Fruit fly (Drosophila melanogaster) whole organism, embryonic: Measurements from ENCODE around the gene CG16790.
A peak's percentile ranks its signal among the peaks of the same experiment; 100 is the strongest.

Source experiments
- B-H1 ChIP-seq: fragments of 200-800 bp; sonication (Bioruptor generic); IDR thresholded peaks from 3 replicates; pipeline ENCODE4 v1.3.6; 2022; ENCODE audit warnings: missing biosample characterization, missing genetic modification characterization
- CG13624 ChIP-seq: fragments of 200-800 bp; sonication (Bioruptor generic); optimal IDR thresholded peaks from 2 replicates; lab custom pipeline; 2016; ENCODE audit warnings: missing biosample characterization, missing genetic modification characterization
- CG13894 ChIP-seq: fragments of 200-800 bp; sonication (Bioruptor generic); optimal IDR thresholded peaks from 3 replicates; lab custom pipeline; 2018; ENCODE audit warnings: missing biosample characterization, mild to moderate bottlenecking, missing genetic modification characterization, moderate library complexity
- CG2116 ChIP-seq: fragments of 200-800 bp; sonication (Bioruptor generic); optimal IDR thresholded peaks from 3 replicates; lab custom pipeline; 2018; ENCODE audit warnings: missing biosample characterization, mild to moderate bottlenecking, missing genetic modification characterization
- CG2120 ChIP-seq: fragments of 200-800 bp; sonication (Bioruptor generic); optimal IDR thresholded peaks from 3 replicates; lab custom pipeline; 2016; ENCODE audit warnings: missing biosample characterization, missing genetic modification characterization
- CG2129 ChIP-seq: fragments of 200-800 bp; sonication (Bioruptor generic); IDR thresholded peaks from 2 replicates; pipeline ENCODE4 v1.3.6; 2022; ENCODE audit warnings: missing biosample characterization, missing genetic modification characterization; ENCODE audit not compliant: partially characterized antibody
- CG2202 ChIP-seq: fragments of 200-800 bp; sonication (Bioruptor generic); optimal IDR thresholded peaks from 2 replicates; lab custom pipeline; 2018; ENCODE audit warnings: missing biosample characterization, mild to moderate bottlenecking, missing genetic modification characterization
- CG2678 ChIP-seq: fragments of 200-800 bp; sonication (Bioruptor generic); optimal IDR thresholded peaks from 3 replicates; lab custom pipeline; 2019; ENCODE audit warnings: missing biosample characterization, mild to moderate bottlenecking, missing genetic modification characterization, moderate library complexity
- CG2875 ChIP-seq: fragments of 200-800 bp; sonication (Bioruptor generic); optimal IDR thresholded peaks from 2 replicates; lab custom pipeline; 2017; ENCODE audit warnings: missing biosample characterization, mild to moderate bottlenecking, missing genetic modification characterization, missing genetic modification reagents
- CG2889 ChIP-seq: fragments of 200-800 bp; sonication (Bioruptor generic); IDR thresholded peaks from 3 replicates; pipeline ENCODE4 v1.3.6; 2022; ENCODE audit warnings: missing biosample characterization, missing genetic modification characterization
- CG32772 ChIP-seq: fragments of 200-800 bp; sonication (Bioruptor generic); IDR thresholded peaks from 2 replicates; pipeline ENCODE4 v1.3.6; 2022; ENCODE audit warnings: missing biosample characterization, missing genetic modification characterization
- CG3847 ChIP-seq: fragments of 200-800 bp; sonication (Bioruptor generic); IDR thresholded peaks from 2 replicates; pipeline ENCODE4 v1.3.6; 2022; ENCODE audit warnings: missing biosample characterization, missing genetic modification characterization
- CG4328 ChIP-seq: fragments of 200-800 bp; sonication (Bioruptor generic); optimal IDR thresholded peaks from 3 replicates; lab custom pipeline; 2017; ENCODE audit warnings: missing biosample characterization, missing genetic modification reagents, missing genetic modification characterization
- CG4360 ChIP-seq: fragments of 200-800 bp; sonication (Bioruptor generic); IDR thresholded peaks from 2 replicates; pipeline ENCODE4 v1.3.6; 2022; ENCODE audit warnings: missing biosample characterization, missing genetic modification characterization
- CG4730 ChIP-seq: fragments of 200-800 bp; sonication (Bioruptor generic); IDR thresholded peaks from 2 replicates; pipeline ENCODE4 v1.3.6; 2022; ENCODE audit warnings: missing biosample characterization, missing genetic modification characterization
- CG5245 ChIP-seq: fragments of 200-800 bp; sonication (Bioruptor generic); optimal IDR thresholded peaks from 3 replicates; lab custom pipeline; 2016; ENCODE audit warnings: missing biosample characterization, missing genetic modification characterization
- CG9215 ChIP-seq: fragments of 200-800 bp; sonication (Bioruptor generic); IDR thresholded peaks from 2 replicates; pipeline ENCODE4 v1.3.6; 2022; ENCODE audit warnings: missing biosample characterization, missing genetic modification characterization
- CG9817 ChIP-seq: fragments of 200-800 bp; sonication (Bioruptor generic); optimal IDR thresholded peaks from 2 replicates; lab custom pipeline; 2018; ENCODE audit warnings: missing biosample characterization, mild to moderate bottlenecking, missing genetic modification characterization, moderate library complexity
- CG9876 ChIP-seq: fragments of 200-800 bp; sonication (Bioruptor generic); optimal IDR thresholded peaks from 2 replicates; lab custom pipeline; 2016; ENCODE audit warnings: missing biosample characterization, missing genetic modification characterization
- Dfd ChIP-seq, 2 experiments: fragments of >200 bp; optimal IDR thresholded peaks; 2 replicates each; lab custom pipeline; 2017; ENCODE audit warnings: missing biosample characterization in 2 of 2, missing genetic modification characterization in 2 of 2
- Dip2 ChIP-seq: fragments of 200-800 bp; sonication (Bioruptor generic); IDR thresholded peaks from 2 replicates; pipeline ENCODE4 v1.3.6; 2022; ENCODE audit warnings: missing biosample characterization, missing genetic modification characterization
- Drgx ChIP-seq: fragments of 200-800 bp; sonication (Bioruptor generic); IDR thresholded peaks from 2 replicates; pipeline ENCODE4 v1.3.6; 2022; ENCODE audit warnings: missing biosample characterization, missing genetic modification characterization
- ERR ChIP-seq: fragments of 200-800 bp; sonication (Bioruptor generic); optimal IDR thresholded peaks from 2 replicates; lab custom pipeline; 2016; ENCODE audit warnings: missing biosample characterization, missing genetic modification characterization
- Fer3 ChIP-seq: fragments of 200-800 bp; sonication (Bioruptor generic); optimal IDR thresholded peaks from 2 replicates; lab custom pipeline; 2018; ENCODE audit warnings: missing biosample characterization, mild to moderate bottlenecking, missing genetic modification characterization, moderate library complexity
- HLH4C ChIP-seq: fragments of 200-800 bp; sonication (Bioruptor generic); IDR thresholded peaks from 3 replicates; pipeline ENCODE4 v1.3.6; 2022; ENCODE audit warnings: missing biosample characterization, missing genetic modification characterization; ENCODE audit not compliant: partially characterized antibody
- HLHmδ ChIP-seq: fragments of 200-800 bp; sonication (Bioruptor generic); optimal IDR thresholded peaks from 2 replicates; lab custom pipeline; 2018; ENCODE audit warnings: missing biosample characterization, mild to moderate bottlenecking, missing genetic modification characterization, moderate library complexity
- Hr3 ChIP-seq: fragments of 200-800 bp; sonication (Bioruptor generic); optimal IDR thresholded peaks from 3 replicates; lab custom pipeline; 2016; ENCODE audit warnings: missing biosample characterization, missing genetic modification characterization
- Jarid2 ChIP-seq: fragments of 200-800 bp; sonication (Bioruptor generic); optimal IDR thresholded peaks from 3 replicates; lab custom pipeline; 2017; ENCODE audit warnings: mild to moderate bottlenecking, missing biosample characterization, missing genetic modification reagents, missing genetic modification characterization
- MTF-1 ChIP-seq: fragments of 200-800 bp; sonication (Bioruptor generic); optimal IDR thresholded peaks from 2 replicates; lab custom pipeline; 2018; ENCODE audit warnings: missing biosample characterization, mild to moderate bottlenecking, missing genetic modification characterization, borderline replicate concordance
- Optix ChIP-seq: fragments of 200-800 bp; sonication (Bioruptor generic); IDR thresholded peaks from 3 replicates; pipeline ENCODE4 v1.3.6; 2022; ENCODE audit warnings: missing biosample characterization, missing genetic modification characterization
- Sox102F ChIP-seq: fragments of 200-800 bp; sonication (Bioruptor generic); optimal IDR thresholded peaks from 2 replicates; lab custom pipeline; 2018; ENCODE audit warnings: missing biosample characterization, mild to moderate bottlenecking, missing genetic modification characterization, moderate library complexity
- ase ChIP-seq: fragments of 200-800 bp; sonication (Bioruptor generic); IDR thresholded peaks from 3 replicates; pipeline ENCODE4 v1.3.6; 2022; ENCODE audit warnings: missing biosample characterization, missing genetic modification characterization
- ash1 ChIP-seq: fragments of 200-800 bp; sonication (Bioruptor generic); optimal IDR thresholded peaks from 2 replicates; lab custom pipeline; 2018; ENCODE audit warnings: missing biosample characterization, mild to moderate bottlenecking, missing genetic modification characterization
- ci ChIP-seq: fragments of 200-800 bp; sonication (Bioruptor generic); IDR thresholded peaks from 3 replicates; pipeline ENCODE4 v1.3.6; 2022; ENCODE audit warnings: missing biosample characterization, missing genetic modification characterization
- dimm ChIP-seq: fragments of 200-800 bp; sonication (Bioruptor generic); IDR thresholded peaks from 2 replicates; pipeline ENCODE4 v1.3.6; 2022; ENCODE audit warnings: missing biosample characterization, missing genetic modification characterization
- dysf ChIP-seq: fragments of 200-800 bp; sonication (Bioruptor generic); IDR thresholded peaks from 3 replicates; pipeline ENCODE4 v1.3.6; 2022; ENCODE audit warnings: missing biosample characterization, missing genetic modification characterization
- en ChIP-seq: fragments of 200-800 bp; sonication (Bioruptor generic); optimal IDR thresholded peaks from 2 replicates; lab custom pipeline; 2016; ENCODE audit warnings: missing biosample characterization, missing genetic modification characterization
- fd102C ChIP-seq: fragments of 200-800 bp; sonication (Bioruptor generic); optimal IDR thresholded peaks from 2 replicates; lab custom pipeline; 2018; ENCODE audit warnings: missing biosample characterization, mild to moderate bottlenecking, missing genetic modification characterization, moderate library complexity
- grau ChIP-seq: fragments of 200-800 bp; optimal IDR thresholded peaks from 3 replicates; lab custom pipeline; 2019; ENCODE audit warnings: missing biosample characterization, mild to moderate bottlenecking, missing genetic modification characterization, moderate library complexity
- hb ChIP-seq: fragments of 200-800 bp; sonication (Bioruptor generic); IDR thresholded peaks from 3 replicates; pipeline ENCODE4 v1.3.6; 2022; ENCODE audit warnings: missing biosample characterization, missing genetic modification characterization; ENCODE audit not compliant: partially characterized antibody
- jing ChIP-seq: fragments of 200-800 bp; sonication (Bioruptor generic); optimal IDR thresholded peaks from 2 replicates; lab custom pipeline; 2018; ENCODE audit warnings: missing biosample characterization, mild to moderate bottlenecking, missing genetic modification characterization
- kay ChIP-seq: fragments of 200-800 bp; sonication (Bioruptor generic); optimal IDR thresholded peaks from 2 replicates; lab custom pipeline; 2016; ENCODE audit warnings: missing biosample characterization, missing genetic modification characterization
- knrl ChIP-seq: fragments of 200-800 bp; sonication (Bioruptor generic); IDR thresholded peaks from 3 replicates; pipeline ENCODE4 v1.3.6; 2022; ENCODE audit warnings: missing biosample characterization, missing genetic modification characterization; ENCODE audit not compliant: partially characterized antibody
- nom ChIP-seq: fragments of 200-800 bp; sonication (Bioruptor generic); optimal IDR thresholded peaks from 2 replicates; lab custom pipeline; 2017; ENCODE audit warnings: missing biosample characterization, missing genetic modification characterization, mild to moderate bottlenecking, moderate library complexity, missing genetic modification reagents
- pan ChIP-seq, 4 experiments: fragments of >200 bp in 3 of 4; fragments of 200-800 bp in 1 of 4; sonication (Bioruptor generic) in 1 of 4; optimal IDR thresholded peaks in 3 of 4; IDR thresholded peaks in 1 of 4; 2 replicates each; pipeline versions ENCODE4 v1.3.6 to Lab custom; 2017 to 2022; ENCODE audit warnings: missing biosample characterization in 2 of 4, missing genetic modification characterization in 2 of 4, mixed read lengths in 1 of 4
- stc ChIP-seq: fragments of 200-800 bp; sonication (Bioruptor generic); IDR thresholded peaks from 2 replicates; pipeline ENCODE4 v1.3.6; 2022; ENCODE audit warnings: missing biosample characterization, missing genetic modification characterization
- twi ChIP-seq: fragments of 200-800 bp; optimal IDR thresholded peaks from 2 replicates; lab custom pipeline; 2019; ENCODE audit warnings: missing biosample characterization, mild to moderate bottlenecking, missing genetic modification characterization, moderate library complexity
- usp ChIP-seq: fragments of >200 bp; optimal IDR thresholded peaks from 2 replicates; lab custom pipeline; 2017; ENCODE audit warnings: missing biosample characterization, missing genetic modification characterization
- vvl ChIP-seq: fragments of 200-800 bp; sonication (Bioruptor generic); IDR thresholded peaks from 2 replicates; pipeline ENCODE4 v1.3.6; 2022; ENCODE audit warnings: missing biosample characterization, missing genetic modification characterization
- zfh2 ChIP-seq: fragments of 200-800 bp; sonication (Bioruptor generic); optimal IDR thresholded peaks from 2 replicates; lab custom pipeline; 2016; ENCODE audit warnings: missing biosample characterization, missing genetic modification characterization

CG16790 gene

dm6 chr3R:9618331-9618730 is 48.3 kb upstream of the CG16790 start (continued):
- TF ChIP-seq twi (tag; lab: Kevin White, UChicago) (peak; percentile 17), Dfd (GFP tag; optimal IDR thresholded peaks at IDR 0.05; lab: Kevin White, UChicago) (no peak), dysf (GFP tag; lab: Robert Waterston, UW) (peak; percentile 79), Fer3 (peak; percentile 60), CG13894 (no peak), B-H1 (GFP tag; lab: Robert Waterston, UW) (peak; percentile 61), CG4328 (no peak), CG9876 (GFP tag; lab: Kevin White, UChicago) (peak; percentile 52), MTF-1 (GFP tag; lab: Kevin White, UChicago) (peak; percentile 26), ash1 (GFP tag; lab: Kevin White, UChicago) (no peak), usp (GFP tag; lab: Kevin White, UChicago) (no peak), jing (GFP tag; lab: Kevin White, UChicago) (peak; percentile 64), HLH4C (GFP tag; lab: Robert Waterston, UW) (no peak), CG9817 (tag; lab: Kevin White, UChicago) (peak; percentile 63), Sox102F (peak; percentile 86), Optix (GFP tag; lab: Robert Waterston, UW) (peak; percentile 89), ERR (GFP tag; lab: Kevin White, UChicago) (no peak), kay (GFP tag; lab: Kevin White, UChicago) (no peak), CG2129 (GFP tag; lab: Robert Waterston, UW) (no peak), CG4360 (GFP tag; lab: Robert Waterston, UW) (peak; percentile 56; the same call in 1 of the 2 replicates), CG9215 (GFP tag; lab: Robert Waterston, UW) (peak; percentile 52; the same call in 1 of the 2 replicates), pan (optimal IDR thresholded peaks at IDR 0.05; lab: Kevin White, UChicago) (no peak), pan (GFP tag; optimal IDR thresholded peaks at IDR 0.05 in 1 of 2, IDR thresholded peaks at IDR 0.05 in 1 of 2) (peak in 1 of 2 experiments; percentile 86), HLHmδ (GFP tag; lab: Kevin White, UChicago) (no peak), hb (GFP tag; lab: Robert Waterston, UW) (no peak), CG2678 (peak; percentile 76), CG2889 (GFP tag; lab: Robert Waterston, UW) (peak; percentile 70; the same call in 2 of the 3 replicates), dimm (peak; percentile 58), CG2120 (GFP tag; lab: Kevin White, UChicago) (peak; percentile 44), CG2875 (GFP tag; lab: Kevin White, UChicago) (peak; percentile 59), Dip2 (GFP tag; lab: Robert Waterston, UW) (no peak), CG4730 (peak; percentile 77), vvl (GFP tag; lab: Robert Waterston, UW) (peak; percentile 90), CG2202 (peak; percentile 45), fd102C (no peak), CG5245 (GFP tag; lab: Kevin White, UChicago) (peak; percentile 79), Hr3 (peak; percentile 46), ase (GFP tag; lab: Robert Waterston, UW) (peak; percentile 74; the same call in 2 of the 3 replicates), knrl (GFP tag; lab: Robert Waterston, UW) (no peak), nom (GFP tag; lab: Kevin White, UChicago) (no peak), CG13624 (GFP tag; lab: Kevin White, UChicago) (peak; percentile 58), CG2116 (GFP tag; lab: Kevin White, UChicago) (peak; percentile 6), stc (GFP tag; lab: Robert Waterston, UW) (peak; percentile 77), ci (GFP tag; lab: Robert Waterston, UW) (peak; percentile 93), CG3847 (GFP tag; lab: Robert Waterston, UW) (peak; percentile 55), zfh2 (peak; percentile 35), en (GFP tag; lab: Kevin White, UChicago) (peak; percentile 61), Jarid2 (GFP tag; lab: Kevin White, UChicago) (peak; percentile 32), CG32772 (GFP tag; lab: Robert Waterston, UW) (peak; percentile 88), Drgx (GFP tag; lab: Robert Waterston, UW) (peak; percentile 92), grau (tag; lab: Kevin White, UChicago) (peak; percentile 90)
